Fruit fly (Drosophila melanogaster) ovary, adult (tissue): ENCODE data around the gene CG31245.

Experiments
- CG17801 ChIP-seq: fragments of 200-800 bp; optimal IDR thresholded peaks from 2 replicates; lab custom pipeline; 2019; ENCODE audit warnings: missing biosample characterization, mild to moderate bottlenecking, missing genetic modification characterization, moderate library complexity; ENCODE audit not compliant: partially characterized antibody

The CG31245 gene

dm6 chr3R:19353751-19354150 lies 23.3 kb downstream of the CG31245 start, which contains the start of gene CG43203:
TSS of gene CG43203 (plus strand) at chr3R:19354051.
- no peak for TF ChIP-seq CG17801 (GFP tag; lab: Kevin White, UChicago)

dm6 chr3R:19352121-19352520 lies 24.9 kb downstream of the CG31245 start:
- TF ChIP-seq CG17801 (GFP tag; lab: Kevin White, UChicago), result no peak

dm6 chr3R:19350375-19350943 lies 26.6 kb downstream of the CG31245 start:
- no peak for TF ChIP-seq CG17801 (GFP tag; lab: Kevin White, UChicago)

- TF ChIP-seq CG17801 (GFP tag; lab: Kevin White, UChicago), result no peak
Measured at dm6 chr3R:19347678-19348077, 29.3 kb downstream of the CG31245 start.

dm6 chr3R:19346532-19346931 lies 30.5 kb downstream of the CG31245 start:
- no peak for TF ChIP-seq CG17801 (GFP tag; lab: Kevin White, UChicago)

dm6 chr3R:19345214-19345613 lies 31.8 kb downstream of the CG31245 start:
- TF ChIP-seq CG17801 (GFP tag; lab: Kevin White, UChicago), result no peak

dm6 chr3R:19343534-19344325 lies 33.3 kb downstream of the CG31245 start:
- no peak for TF ChIP-seq CG17801 (GFP tag; lab: Kevin White, UChicago)

- no peak for TF ChIP-seq CG17801 (GFP tag; lab: Kevin White, UChicago)
Measured at dm6 chr3R:19341779-19342178, 35.2 kb downstream of the CG31245 start.

- no peak for TF ChIP-seq CG17801 (GFP tag; lab: Kevin White, UChicago)
Measured at dm6 chr3R:19340312-19341079, 36.5 kb downstream of the CG31245 start.

- no peak for TF ChIP-seq CG17801 (GFP tag; lab: Kevin White, UChicago)
Measured at dm6 chr3R:19339205-19339724, 37.8 kb downstream of the CG31245 start.

dm6 chr3R:19335482-19335881 lies 41.5 kb downstream of the CG31245 start:
- TF ChIP-seq CG17801 (GFP tag; lab: Kevin White, UChicago), result no peak

dm6 chr3R:19332553-19332952 lies 44.5 kb downstream of the CG31245 start:
- TF ChIP-seq CG17801 (GFP tag; lab: Kevin White, UChicago), result no peak

- no peak for TF ChIP-seq CG17801 (GFP tag; lab: Kevin White, UChicago)
Measured at dm6 chr3R:19332052-19332451, 45.0 kb downstream of the CG31245 start.

dm6 chr3R:19328716-19329115 lies 48.3 kb downstream of the CG31245 start:
- no peak for TF ChIP-seq CG17801 (GFP tag; lab: Kevin White, UChicago)
